3 fruit fly cellular contexts compared by ENCODE assay signal in genomic region chr3R:13958582-13958981, dm6.
A peak's percentile ranks its signal among the peaks of the same experiment; 100 is the strongest.
TF ChIP-seq lines count a peak whose summit lies in the region.

Ipp (plus strand) TSS chr3R:13958789.

- peak; percentile 24 for TF ChIP-seq CTCF in whole organism, embryonic (GFP tag; optimal IDR thresholded peaks at IDR 0.05; lab: Kevin White, UChicago)

TF ChIP-seq in whole organism, embryonic, 481 proteins besides CTCF, POLR2A, EP300 and RAD21 (continues in another document):
- TF ChIP-seq CG34422 (GFP tag; IDR thresholded peaks at IDR 0.05; lab: Robert Waterston, UW) (no peak), sens (GFP tag; lab: Kevin White, UChicago) (peak; percentile 80), CG1603 (tag; optimal IDR thresholded peaks at IDR 0.05; lab: Kevin White, UChicago) (peak; percentile 39), gfzf (GFP tag; optimal IDR thresholded peaks at IDR 0.05; lab: Kevin White, UChicago) (peak; percentile 93), CG3065 (GFP tag; optimal IDR thresholded peaks at IDR 0.05; lab: Kevin White, UChicago) (no peak), Sin3A (optimal IDR thresholded peaks at IDR 0.05; lab: Kevin White, UChicago) (peak; percentile 47), CG12104 (GFP tag; optimal IDR thresholded peaks at IDR 0.05; lab: Kevin White, UChicago) (no peak), MESR4 (GFP tag; optimal IDR thresholded peaks at IDR 0.05; lab: Kevin White, UChicago) (peak; percentile 47), Lhr (GFP tag; optimal IDR thresholded peaks at IDR 0.05; lab: Kevin White, UChicago) (peak; percentile 40), Dref (GFP tag; IDR thresholded peaks at IDR 0.05; lab: Robert Waterston, UW) (0 out of 2 replicates have a peak, but pooled peaks have one; percentile 33), BEAF-32 (GFP tag; optimal IDR thresholded peaks at IDR 0.05; lab: Kevin White, UChicago) (peak; percentile 26), CG15514 (GFP tag; optimal IDR thresholded peaks at IDR 0.05; lab: Kevin White, UChicago) (peak; percentile 54), Dll (GFP tag; IDR thresholded peaks at IDR 0.05; lab: Robert Waterston, UW; ENCODE audit: partially characterized antibody) (peak; percentile 27; the same call in 1 of the 4 replicates), crp (GFP tag; optimal IDR thresholded peaks at IDR 0.05; lab: Kevin White, UChicago) (peak in 1 of 2 experiments; percentile 71), CG2116 (GFP tag; optimal IDR thresholded peaks at IDR 0.05; lab: Kevin White, UChicago) (peak; percentile 22), CG9797 (GFP tag; optimal IDR thresholded peaks at IDR 0.05; lab: Kevin White, UChicago) (peak; percentile 94), Ets97D (GFP tag; optimal IDR thresholded peaks at IDR 0.05; lab: Kevin White, UChicago) (peak; percentile 38), CG13894 (tag; optimal IDR thresholded peaks at IDR 0.05; lab: Kevin White, UChicago) (no peak), CG3847 (GFP tag; IDR thresholded peaks at IDR 0.05; lab: Robert Waterston, UW) (peak; percentile 45; the same call in 1 of the 2 replicates), CG14014 (GFP tag; IDR thresholded peaks at IDR 0.05; lab: Robert Waterston, UW) (no peak), pzg (GFP tag; optimal IDR thresholded peaks at IDR 0.05; lab: Kevin White, UChicago) (peak; percentile 87), CG4617 (GFP tag; optimal IDR thresholded peaks at IDR 0.05; lab: Kevin White, UChicago; ENCODE audit: borderline replicate concordance) (peak; percentile 44), trem (tag; optimal IDR thresholded peaks at IDR 0.05; lab: Kevin White, UChicago) (peak; percentile 41), phol (tag; optimal IDR thresholded peaks at IDR 0.05; lab: Kevin White, UChicago) (peak; percentile 9), chinmo (GFP tag; IDR thresholded peaks at IDR 0.05; lab: Robert Waterston, UW; ENCODE audit: partially characterized antibody) (0 out of 4 replicates have a peak, but pooled peaks have one; percentile 9), hkb (optimal IDR thresholded peaks at IDR 0.05; lab: Kevin White, UChicago) (peak; percentile 48), hkb (GFP tag; IDR thresholded peaks at IDR 0.05; lab: Robert Waterston, UW) (no peak), vvl (GFP tag; IDR thresholded peaks at IDR 0.05; lab: Robert Waterston, UW) (peak; percentile 60; the same call in 1 of the 2 replicates)

TF ChIP-seq in whole organism, prepupa, 60 proteins besides CTCF, POLR2A, EP300 and RAD21:
- TF ChIP-seq Sox102F (GFP tag; optimal IDR thresholded peaks at IDR 0.05; lab: Kevin White, UChicago) (no peak), dsx (GFP tag; optimal IDR thresholded peaks at IDR 0.05; lab: Kevin White, UChicago; ENCODE audit: poor library complexity, severe bottlenecking) (no peak), eg (GFP tag; IDR thresholded peaks at IDR 0.05; lab: Robert Waterston, UW) (0 out of 3 replicates have a peak, but pooled peaks have one; percentile 10), CG1621 (tag; optimal IDR thresholded peaks at IDR 0.05; lab: Kevin White, UChicago) (no peak), CG34406 (GFP tag; optimal IDR thresholded peaks at IDR 0.05; lab: Kevin White, UChicago) (no peak)

TF ChIP-seq in whole organism, pupa, 21 proteins besides CTCF, POLR2A, EP300 and RAD21:
- TF ChIP-seq CG8301 (tag; optimal IDR thresholded peaks at IDR 0.05; lab: Kevin White, UChicago) (no peak), CG12605 (GFP tag; IDR thresholded peaks at IDR 0.05; lab: Robert Waterston, UW) (no peak), CG9948 (tag; optimal IDR thresholded peaks at IDR 0.05; lab: Kevin White, UChicago) (no peak), Ets98B (GFP tag; IDR thresholded peaks at IDR 0.05; lab: Robert Waterston, UW) (no peak), rn (GFP tag; IDR thresholded peaks at IDR 0.05; lab: Robert Waterston, UW) (no peak), CG4496 (GFP tag; IDR thresholded peaks at IDR 0.05; lab: Robert Waterston, UW) (no peak), gl (tag; optimal IDR thresholded peaks at IDR 0.05; lab: Kevin White, UChicago) (peak; percentile 23)
